Worm (Caenorhabditis elegans) whole organism, L3 larva: ENCODE data around the gene unc-96.

Experiments
- ceh-82 ChIP-seq: fragments of 150-350 bp; optimal IDR thresholded peaks from 2 replicates; lab custom pipeline; 2014; ENCODE audit warnings: missing biosample characterization, missing genetic modification characterization
- ceh-9 ChIP-seq: sonication (generic microtip); optimal IDR thresholded peaks from 2 replicates; lab custom pipeline; 2018; ENCODE audit warnings: missing biosample characterization, missing genetic modification characterization
- elt-2 ChIP-seq: sonication (generic microtip); optimal IDR thresholded peaks from 2 replicates; lab custom pipeline; 2016; ENCODE audit warnings: missing genetic modification reagents, mild to moderate bottlenecking, missing genetic modification characterization, missing compliant biosample characterization
- eor-1 ChIP-seq, 2 experiments: fragments of 150-350 bp; optimal IDR thresholded peaks; 2 replicates each; lab custom pipeline; 2014 to 2018; ENCODE audit warnings: missing biosample characterization in 2 of 2, missing genetic modification characterization in 2 of 2
- nhr-11 ChIP-seq: fragments of 150-350 bp; optimal IDR thresholded peaks from 2 replicates; lab custom pipeline; 2014; ENCODE audit warnings: missing biosample characterization, missing genetic modification characterization
- nhr-76 ChIP-seq: fragments of 150-350 bp; sonication (generic microtip); optimal IDR thresholded peaks from 5 replicates; lab custom pipeline; 2014; ENCODE audit warnings: missing biosample characterization, missing genetic modification characterization
- skn-1 ChIP-seq: fragments of 150-350 bp; optimal IDR thresholded peaks from 2 replicates; lab custom pipeline; 2014; ENCODE audit warnings: missing biosample characterization, missing genetic modification characterization

unc-96 gene

ce11 chrX:571367-571766 lies 49.7 kb downstream of the unc-96 start:
- TF ChIP-seq skn-1 (tag; lab: Kevin White, UChicago) (no peak), ceh-9 (tag; lab: Kevin White, UChicago) (no peak), elt-2 (tag; lab: Kevin White, UChicago) (no peak), eor-1 (tag; optimal IDR thresholded peaks at IDR 0.05; lab: Kevin White, UChicago) (no peak), nhr-11 (tag; lab: Kevin White, UChicago) (no peak), ceh-82 (no peak), nhr-76 (no peak)
